Worm (Caenorhabditis elegans): Measurements from ENCODE around the gene D2024.5.

D2024.5 gene

ce11 chrIV:7242220-7242789 lies 14.2 kb upstream of the D2024.5 start, which contains the start of gene gstk-2:
Gene gstk-2, minus strand, starts transcription at chrIV:7242270.
- TF ChIP-seq nhr-21 (tag; optimal IDR thresholded peaks at IDR 0.05) (no peak), unc-62 (GFP tag; optimal IDR thresholded peaks at IDR 0.05) (no peak), mdl-1 (tag; optimal IDR thresholded peaks at IDR 0.05) (no peak), gmeb-1 (tag; optimal IDR thresholded peaks at IDR 0.05) (no peak), ztf-1 (GFP tag; conservative IDR thresholded peaks at IDR 0.05) (no peak), unc-55 (GFP tag; optimal IDR thresholded peaks at IDR 0.05) (no peak), elt-3 (tag; optimal IDR thresholded peaks at IDR 0.05) (no peak), crh-2 (tag; optimal IDR thresholded peaks at IDR 0.05) (no peak), skn-1 (tag; optimal IDR thresholded peaks at IDR 0.05) (no peak), lsy-2 (tag; optimal IDR thresholded peaks at IDR 0.05) (peak in 1 of 2 experiments; percentile 9), nhr-237 (tag; optimal IDR thresholded peaks at IDR 0.05) (no peak), zag-1 (tag; optimal IDR thresholded peaks at IDR 0.05) (no peak), mbf-1 (tag; optimal IDR thresholded peaks at IDR 0.05) (no peak), F13H6.1 (tag; optimal IDR thresholded peaks at IDR 0.05) (peak; percentile 65), nhr-77 (tag; optimal IDR thresholded peaks at IDR 0.05) (no peak), R02D3.7 (tag; optimal IDR thresholded peaks at IDR 0.05) (no peak), sma-9 (GFP tag; optimal IDR thresholded peaks at IDR 0.05) (peak; percentile 62), sma-9 (tag; optimal IDR thresholded peaks at IDR 0.05) (no peak), nhr-129 (tag; optimal IDR thresholded peaks at IDR 0.05) (peak; percentile 57), nhr-25 (tag; optimal IDR thresholded peaks at IDR 0.05) (no peak), C34F6.9 (tag; optimal IDR thresholded peaks at IDR 0.05) (peak; percentile 42), lin-11 (tag; optimal IDR thresholded peaks at IDR 0.05) (no peak)

DNA sequence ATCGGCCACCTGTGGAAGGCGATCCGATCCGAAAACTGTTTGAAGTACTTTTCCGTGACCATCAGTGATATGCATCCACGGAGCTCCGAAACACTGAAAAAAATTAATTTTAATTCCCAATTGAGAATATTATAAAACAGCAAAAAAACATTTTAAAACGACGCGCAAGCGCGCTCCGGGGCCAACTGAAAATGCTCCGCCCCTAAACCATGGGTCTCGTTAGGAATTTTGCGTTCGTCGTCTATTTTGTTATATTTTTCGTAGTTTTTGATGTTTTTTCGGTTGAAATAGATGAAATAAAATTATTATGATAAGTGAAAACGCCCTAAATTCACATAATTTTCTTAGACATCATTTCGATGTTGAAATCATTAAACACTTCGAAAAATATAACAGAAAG lies 12.5 kb upstream of the D2024.5 start:
- no peak for TF ChIP-seq nhr-23 (tag; optimal IDR thresholded peaks at IDR 0.05)
- peak; percentile 25 for TF ChIP-seq nhr-25 (tag; optimal IDR thresholded peaks at IDR 0.05)

ce11 chrIV:7237668-7238214 lies 9.6 kb upstream of the D2024.5 start, which contains the start of gene elo-3:
Gene elo-3, plus strand, starts transcription at chrIV:7237718.
- TF ChIP-seq Y55F3AM.14 (GFP tag; optimal IDR thresholded peaks at IDR 0.05) (no peak), nhr-6 (tag; optimal IDR thresholded peaks at IDR 0.05) (no peak), lin-13 (GFP tag; optimal IDR thresholded peaks at IDR 0.05) (no peak), ztf-1 (GFP tag; conservative IDR thresholded peaks at IDR 0.05) (no peak), lin-11 (tag; optimal IDR thresholded peaks at IDR 0.05) (no peak), nhr-25 (tag; optimal IDR thresholded peaks at IDR 0.05) (no peak), alr-1 (tag; optimal IDR thresholded peaks at IDR 0.05) (no peak), fos-1 (tag; optimal IDR thresholded peaks at IDR 0.05) (peak; percentile 61)

DNA sequence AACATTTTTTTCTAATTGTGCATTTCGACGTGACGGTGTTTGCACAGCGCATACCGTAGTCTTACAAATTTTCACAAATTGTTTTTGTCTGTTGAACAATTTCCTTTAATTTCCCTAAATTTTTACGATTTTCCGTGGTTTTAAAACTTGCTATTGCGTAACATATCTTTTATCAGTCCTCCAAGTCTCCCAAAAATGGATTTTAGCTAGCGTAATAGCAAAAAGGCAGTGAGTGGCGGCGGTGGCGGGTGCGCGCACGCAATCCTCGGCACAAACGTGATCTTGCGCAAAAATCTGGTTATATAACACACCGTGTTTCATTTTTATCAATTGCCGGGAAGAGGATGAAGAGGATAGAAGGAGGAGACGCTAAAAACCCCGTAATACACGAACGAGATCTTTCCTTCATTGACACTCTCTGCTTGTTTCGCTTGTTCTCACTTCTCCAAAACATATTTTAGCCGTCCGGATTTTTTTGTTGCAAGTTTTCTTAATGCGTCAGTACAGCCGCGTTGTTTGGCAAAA lies 8.2 kb upstream of the D2024.5 start:
- TF ChIP-seq egl-27 (tag; optimal IDR thresholded peaks at IDR 0.05), result no peak
- TF ChIP-seq lsy-2 (tag; optimal IDR thresholded peaks at IDR 0.05), result peak in 1 of 2 experiments; percentile 15
- TF ChIP-seq nhr-21 (tag; optimal IDR thresholded peaks at IDR 0.05), result peak; percentile 47

DNA sequence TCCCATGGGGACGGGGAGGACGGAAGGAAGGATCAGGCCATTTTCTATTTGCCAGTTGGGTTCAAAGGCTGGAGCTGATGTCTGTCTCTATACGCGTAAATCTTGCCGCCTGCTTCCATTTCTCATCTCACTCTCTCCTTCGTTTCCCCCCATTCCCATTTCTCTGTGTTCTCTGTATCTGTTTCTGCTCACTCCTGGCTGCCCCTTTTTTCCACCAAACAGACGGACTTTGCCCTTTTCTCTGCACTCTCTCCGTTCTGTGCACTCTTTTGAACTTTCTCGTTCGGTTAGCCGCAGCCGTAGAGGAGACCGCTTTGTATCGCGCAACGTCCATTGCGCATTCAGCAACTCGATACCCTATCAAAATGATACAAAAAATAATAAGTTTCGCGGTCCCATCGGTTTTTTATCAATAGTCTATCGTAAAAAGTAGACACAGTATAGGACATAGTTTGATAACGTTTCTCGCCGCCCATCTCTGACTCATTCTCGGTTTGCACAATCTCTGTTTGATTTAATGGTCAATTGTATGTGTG lies 7.3 kb upstream of the D2024.5 start:
- no peak for TF ChIP-seq nhr-6 (tag; optimal IDR thresholded peaks at IDR 0.05)
- peak; percentile 22 for TF ChIP-seq crh-2 (tag; optimal IDR thresholded peaks at IDR 0.05)
- TF ChIP-seq Y55F3AM.14 (GFP tag; optimal IDR thresholded peaks at IDR 0.05), result peak; percentile 28
- peak; percentile 50 for TF ChIP-seq sma-3 (GFP tag; optimal IDR thresholded peaks at IDR 0.05)
- peak; percentile 36 for TF ChIP-seq nhr-21 (tag; optimal IDR thresholded peaks at IDR 0.05)
- peak; percentile 85 for TF ChIP-seq F13H6.1 (tag; optimal IDR thresholded peaks at IDR 0.05)
- TF ChIP-seq elt-3 (tag; optimal IDR thresholded peaks at IDR 0.05), result no peak
- no peak for TF ChIP-seq lin-39 (tag; optimal IDR thresholded peaks at IDR 0.05)
- no peak for TF ChIP-seq ZK546.5 (tag; optimal IDR thresholded peaks at IDR 0.05)
- TF ChIP-seq nhr-11 (tag; optimal IDR thresholded peaks at IDR 0.05), result peak; percentile 14
- no peak for TF ChIP-seq egl-27 (tag; optimal IDR thresholded peaks at IDR 0.05)
- no peak for TF ChIP-seq ceh-82 (tag; optimal IDR thresholded peaks at IDR 0.05)
- TF ChIP-seq unc-55 (GFP tag; optimal IDR thresholded peaks at IDR 0.05), result peak; percentile 49
- TF ChIP-seq elt-1 (tag; optimal IDR thresholded peaks at IDR 0.05), result no peak
- TF ChIP-seq gmeb-1 (tag; optimal IDR thresholded peaks at IDR 0.05), result no peak
- no peak for TF ChIP-seq skn-1 (tag; optimal IDR thresholded peaks at IDR 0.05)
- TF ChIP-seq mbf-1 (tag; optimal IDR thresholded peaks at IDR 0.05), result no peak
- no peak for TF ChIP-seq ama-1 (optimal IDR thresholded peaks at IDR 0.05)
- TF ChIP-seq R02D3.7 (tag; optimal IDR thresholded peaks at IDR 0.05), result no peak
- TF ChIP-seq nhr-12 (tag; optimal IDR thresholded peaks at IDR 0.05), result no peak
- no peak for TF ChIP-seq snpc-4 (tag; optimal IDR thresholded peaks at IDR 0.05)
- TF ChIP-seq ceh-16 (tag; optimal IDR thresholded peaks at IDR 0.05), result peak; percentile 12
- no peak for TF ChIP-seq ztf-1 (GFP tag; conservative IDR thresholded peaks at IDR 0.05)
- TF ChIP-seq aly-2 (tag; optimal IDR thresholded peaks at IDR 0.05), result no peak
- TF ChIP-seq lin-13 (GFP tag; optimal IDR thresholded peaks at IDR 0.05), result peak; percentile 44
- TF ChIP-seq nhr-10 (tag; optimal IDR thresholded peaks at IDR 0.05), result no peak
- TF ChIP-seq sem-4 (tag; optimal IDR thresholded peaks at IDR 0.05), result peak; percentile 62
- TF ChIP-seq nhr-237 (tag; optimal IDR thresholded peaks at IDR 0.05), result no peak
- peak; percentile 82 for TF ChIP-seq nhr-129 (tag; optimal IDR thresholded peaks at IDR 0.05)
- no peak for TF ChIP-seq peb-1 (tag; optimal IDR thresholded peaks at IDR 0.05)

All from whole organism, L2 larva.